Worm (Caenorhabditis elegans) whole organism, L2 larva: ENCODE data around the gene col-103.

Experiments
- aly-2 ChIP-seq: fragments of 150-350 bp; optimal IDR thresholded peaks from 2 replicates; lab custom pipeline; 2014; ENCODE audit warnings: missing biosample characterization, missing genetic modification characterization
- ceh-16 ChIP-seq: fragments of 150-350 bp; optimal IDR thresholded peaks from 2 replicates; lab custom pipeline; 2014; ENCODE audit warnings: missing biosample characterization, missing genetic modification characterization
- ceh-82 ChIP-seq: fragments of 150-350 bp; optimal IDR thresholded peaks from 2 replicates; lab custom pipeline; 2014; ENCODE audit warnings: missing biosample characterization, missing genetic modification characterization
- fos-1 ChIP-seq: fragments of 150-350 bp; optimal IDR thresholded peaks from 2 replicates; lab custom pipeline; 2014; ENCODE audit warnings: missing biosample characterization, missing genetic modification characterization
- nhr-237 ChIP-seq: fragments of 150-350 bp; optimal IDR thresholded peaks from 2 replicates; lab custom pipeline; 2014; ENCODE audit warnings: missing biosample characterization, missing genetic modification characterization
- skn-1 ChIP-seq: sonication (generic microtip); optimal IDR thresholded peaks from 2 replicates; lab custom pipeline; 2017; ENCODE audit warnings: missing biosample characterization, missing genetic modification characterization
- sma-9 ChIP-seq, 2 experiments: fragments of 150-350 bp in 1 of 2; sonication (generic microtip) in 1 of 2; optimal IDR thresholded peaks; 2 replicates each; lab custom pipeline; 2014 to 2016; ENCODE audit warnings: missing genetic modification characterization in 2 of 2, mild to moderate bottlenecking in 1 of 2, missing biosample characterization in 1 of 2, missing compliant biosample characterization in 1 of 2, missing genetic modification reagents in 1 of 2, moderate library complexity in 1 of 2
- unc-62 ChIP-seq: fragments of 150-350 bp; optimal IDR thresholded peaks from 2 replicates; lab custom pipeline; 2014; ENCODE audit warnings: missing biosample characterization, missing genetic modification reagents, missing genetic modification characterization

DNA sequence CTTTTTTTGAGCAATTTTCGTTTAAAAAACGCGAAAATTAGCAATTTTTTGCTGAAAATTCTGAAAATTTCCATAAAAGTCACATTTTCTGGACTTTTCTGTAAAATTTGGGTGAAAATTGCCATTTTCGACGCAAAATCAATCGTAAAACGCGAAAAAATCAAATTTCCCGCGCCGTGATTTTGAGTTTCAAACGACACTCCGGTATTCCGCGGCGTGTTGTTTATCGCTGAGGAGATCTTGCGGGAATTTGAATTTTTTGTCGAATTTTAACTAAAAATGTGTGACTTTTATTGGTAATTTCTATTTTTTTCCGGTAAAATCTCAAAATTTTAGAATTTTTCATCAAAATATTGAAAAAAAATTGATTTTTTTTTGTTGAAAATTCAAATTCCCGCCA, 37.7 kb upstream of the col-103 start:
- no peak for TF ChIP-seq sma-9 (GFP tag; optimal IDR thresholded peaks at IDR 0.05; lab: Kevin White, UChicago)
- no peak for TF ChIP-seq sma-9 (tag; optimal IDR thresholded peaks at IDR 0.05; lab: Kevin White, UChicago)
- TF ChIP-seq fos-1 = no peak
- TF ChIP-seq nhr-237 (tag; lab: Kevin White, UChicago) = no peak
- no peak for TF ChIP-seq aly-2 (tag; lab: Kevin White, UChicago)
- no peak for TF ChIP-seq ceh-82 (tag; lab: Kevin White, UChicago)
- no peak for TF ChIP-seq unc-62 (GFP tag; lab: Kevin White, UChicago)
- no peak for TF ChIP-seq skn-1 (tag; lab: Kevin White, UChicago)
- TF ChIP-seq ceh-16 (tag; lab: Kevin White, UChicago) = no peak
